Fruit fly (Drosophila melanogaster): ENCODE measurements around the gene CG31704.
A peak's percentile ranks its signal among the peaks of the same experiment; 100 is the strongest.

CG31704 gene

DNA sequence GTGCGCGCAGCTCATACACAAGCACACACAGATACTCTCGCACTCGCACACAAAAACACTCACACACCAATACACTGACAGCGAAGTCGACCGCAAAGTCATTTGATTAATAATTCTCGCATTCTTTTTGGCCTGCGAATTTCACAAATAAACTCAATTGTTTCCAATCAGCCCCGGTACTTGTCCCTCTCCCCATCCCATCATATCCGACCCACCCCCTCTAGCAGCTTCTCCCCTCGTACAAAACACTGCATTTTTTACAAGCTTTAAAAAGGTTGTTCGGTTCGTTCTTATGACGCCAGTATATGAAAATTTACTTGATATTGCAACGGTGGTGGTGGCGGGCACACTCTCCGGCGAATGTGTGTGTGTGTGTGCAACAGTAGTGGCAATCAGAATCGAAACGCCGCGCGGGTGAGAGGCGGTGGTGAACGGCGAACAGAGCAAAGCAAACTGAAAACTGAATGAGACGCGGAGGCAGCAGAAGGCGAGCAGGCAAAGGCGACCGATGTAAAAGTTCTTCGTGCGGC, 32.7 kb upstream of the CG31704 start (continued):
- no peak; the same call in 1 of the 2 replicates for TF ChIP-seq Rfx (GFP tag; IDR thresholded peaks at IDR 0.05)
- TF ChIP-seq CG17385 (GFP tag; optimal IDR thresholded peaks at IDR 0.05) = peak; percentile 27
- 0 out of 3 replicates have a peak, but pooled peaks have one; percentile 31 for TF ChIP-seq zen2 (GFP tag; IDR thresholded peaks at IDR 0.05; ENCODE audit: partially characterized antibody)
- TF ChIP-seq Dfd (GFP tag; optimal IDR thresholded peaks at IDR 0.05) = no peak
- TF ChIP-seq gcm (GFP tag; optimal IDR thresholded peaks at IDR 0.05) = peak; percentile 25
- no peak for TF ChIP-seq CG1233 (GFP tag; optimal IDR thresholded peaks at IDR 0.05)
- no peak for TF ChIP-seq CG10959 (GFP tag; IDR thresholded peaks at IDR 0.05)
- TF ChIP-seq nerfin-2 (GFP tag; IDR thresholded peaks at IDR 0.05; ENCODE audit: partially characterized antibody) = no peak
- no peak for TF ChIP-seq toy (GFP tag; IDR thresholded peaks at IDR 0.05)
- no peak for TF ChIP-seq CG9609 (GFP tag; optimal IDR thresholded peaks at IDR 0.05)
- TF ChIP-seq schlank (tag; optimal IDR thresholded peaks at IDR 0.05) = peak; percentile 22
- peak; percentile 1 for TF ChIP-seq tap (tag; optimal IDR thresholded peaks at IDR 0.05)
- no peak for TF ChIP-seq CG10274 (GFP tag; optimal IDR thresholded peaks at IDR 0.05)
- peak; percentile 94 for TF ChIP-seq Med (GFP tag)
- TF ChIP-seq wor (GFP tag; IDR thresholded peaks at IDR 0.05) = no peak
- peak; percentile 2 for TF ChIP-seq CG7745 (tag; optimal IDR thresholded peaks at IDR 0.05)
- TF ChIP-seq CG13775 (GFP tag; optimal IDR thresholded peaks at IDR 0.05) = no peak
- TF ChIP-seq Atf3 (GFP tag; optimal IDR thresholded peaks at IDR 0.05) = no peak
- TF ChIP-seq CG12299 (tag; optimal IDR thresholded peaks at IDR 0.05) = no peak
- no peak for TF ChIP-seq crc (GFP tag; optimal IDR thresholded peaks at IDR 0.05)
- TF ChIP-seq Bteb2 (GFP tag; optimal IDR thresholded peaks at IDR 0.05) = no peak
- TF ChIP-seq usp (GFP tag; optimal IDR thresholded peaks at IDR 0.05) = no peak
- peak; percentile 12 for TF ChIP-seq Hand (GFP tag; optimal IDR thresholded peaks at IDR 0.05)
- peak; percentile 57 for TF ChIP-seq caup (GFP tag; optimal IDR thresholded peaks at IDR 0.05; ENCODE audit: severe bottlenecking)
- TF ChIP-seq CoRest (tag; optimal IDR thresholded peaks at IDR 0.05) = no peak
- TF ChIP-seq Abd-B (GFP tag; optimal IDR thresholded peaks at IDR 0.05) = no peak
- TF ChIP-seq cad (GFP tag; optimal IDR thresholded peaks at IDR 0.05) = no peak
- TF ChIP-seq disco-r (GFP tag; optimal IDR thresholded peaks at IDR 0.05) = no peak
- TF ChIP-seq CG13296 (GFP tag; optimal IDR thresholded peaks at IDR 0.05) = no peak
- 0 out of 2 replicates have a peak, but pooled peaks have one; percentile 42 for TF ChIP-seq ara (GFP tag; IDR thresholded peaks at IDR 0.05)
- TF ChIP-seq sisA (GFP tag; IDR thresholded peaks at IDR 0.05) = no peak
- TF ChIP-seq BtbVII (GFP tag; optimal IDR thresholded peaks at IDR 0.05) = no peak
- TF ChIP-seq CG11093 (GFP tag; IDR thresholded peaks at IDR 0.05) = no peak
- TF ChIP-seq lbe (GFP tag; optimal IDR thresholded peaks at IDR 0.05) = no peak
- no peak for TF ChIP-seq CG7372 (GFP tag; IDR thresholded peaks at IDR 0.05)
- TF ChIP-seq NfI (GFP tag; optimal IDR thresholded peaks at IDR 0.05) = peak; percentile 8
- no peak for TF ChIP-seq CG17568 (GFP tag; optimal IDR thresholded peaks at IDR 0.05)
- no peak for TF ChIP-seq org-1 (GFP tag; optimal IDR thresholded peaks at IDR 0.05)
- TF ChIP-seq CG15269 (tag; optimal IDR thresholded peaks at IDR 0.05) = no peak
- no peak for TF ChIP-seq maf-S (GFP tag; optimal IDR thresholded peaks at IDR 0.05)
- no peak for TF ChIP-seq CG10431 (GFP tag; optimal IDR thresholded peaks at IDR 0.05)
- no peak for TF ChIP-seq Ptx1 (GFP tag; IDR thresholded peaks at IDR 0.05)
- no peak for TF ChIP-seq CG7928 (GFP tag; optimal IDR thresholded peaks at IDR 0.05)
- TF ChIP-seq Vsx1 (GFP tag; optimal IDR thresholded peaks at IDR 0.05) = no peak
- TF ChIP-seq Side (GFP tag; optimal IDR thresholded peaks at IDR 0.05) = peak; percentile 34
- no peak for TF ChIP-seq CG7786 (GFP tag; optimal IDR thresholded peaks at IDR 0.05)
- TF ChIP-seq CG11398 (GFP tag; optimal IDR thresholded peaks at IDR 0.05) = no peak
- TF ChIP-seq run (tag; optimal IDR thresholded peaks at IDR 0.05) = peak; percentile 71
- TF ChIP-seq hb (GFP tag; IDR thresholded peaks at IDR 0.05; ENCODE audit: partially characterized antibody) = no peak
- no peak for TF ChIP-seq Sin3A (optimal IDR thresholded peaks at IDR 0.05)
- TF ChIP-seq Neu2 (GFP tag; optimal IDR thresholded peaks at IDR 0.05; ENCODE audit: borderline replicate concordance) = no peak
